Worm (Caenorhabditis elegans): Measurements from ENCODE around the gene mac-1.
"Not testable (repeated sequence)": the region's sequence is repeated elsewhere in the genome, so short reads cannot be mapped to it uniquely, and the experiment has no call there.

Gene mac-1

ce11 chrII:13310230-13310629 lies 10.5 kb downstream of the mac-1 start:
- TF ChIP-seq unc-62 (GFP tag; optimal IDR thresholded peaks at IDR 0.05 in 1 of 2) (peak in 1 of 2 experiments; percentile 51), unc-62 (tag; optimal IDR thresholded peaks at IDR 0.05) (no peak), nhr-77 (tag; optimal IDR thresholded peaks at IDR 0.05) (no peak), ctbp-1 (GFP tag; IDR thresholded peaks at IDR 0.05) (no peak), aha-1 (tag) (peak; percentile 89)

- not testable (repeated sequence) for TF ChIP-seq lin-39 (tag; optimal IDR thresholded peaks at IDR 0.05); unc-39 (tag; optimal IDR thresholded peaks at IDR 0.05); nhr-42 (GFP tag; IDR thresholded peaks at IDR 0.05)
These were observed 11.7 kb downstream of the mac-1 start, which contains the start of gene faxc-2 for ce11 chrII:13308990-13309389. Gene faxc-2, plus strand, starts transcription at chrII:13309290.

ce11 chrII:13304339-13304938 lies 16.3 kb downstream of the mac-1 start:
- peak; percentile 3 for TF ChIP-seq mep-1 (tag; optimal IDR thresholded peaks at IDR 0.05)
- 0 out of 2 replicates have a peak, but pooled peaks have one; percentile 25 for TF ChIP-seq tra-1 (GFP tag; IDR thresholded peaks at IDR 0.05)
- TF ChIP-seq zfp-2 (tag; optimal IDR thresholded peaks at IDR 0.05) = no peak
- TF ChIP-seq nhr-48 (tag; optimal IDR thresholded peaks at IDR 0.05) = no peak
- TF ChIP-seq F26F4.8 (GFP tag; conservative IDR thresholded peaks at IDR 0.05) = 0 out of 2 replicates have a peak, but pooled peaks have one; percentile 45
- TF ChIP-seq nhr-28 (tag; optimal IDR thresholded peaks at IDR 0.05) = peak; percentile 16
- TF ChIP-seq lsy-2 (tag; optimal IDR thresholded peaks at IDR 0.05) = peak in 1 of 2 experiments; percentile 43
- peak; percentile 62 for TF ChIP-seq hlh-30 (tag; optimal IDR thresholded peaks at IDR 0.05; ENCODE audit: insufficient read depth)
- no peak for TF ChIP-seq dmd-9 (GFP tag; IDR thresholded peaks at IDR 0.05)
- no peak for TF ChIP-seq daf-16 (GFP tag; optimal IDR thresholded peaks at IDR 0.05)
- peak; percentile 17 for TF ChIP-seq daf-16 (tag; optimal IDR thresholded peaks at IDR 0.05)
- no peak for TF ChIP-seq ztf-11 (tag; optimal IDR thresholded peaks at IDR 0.05)
- TF ChIP-seq mes-2 (tag; optimal IDR thresholded peaks at IDR 0.05; ENCODE audit: poor library complexity, severe bottlenecking) = peak; percentile 9
- no peak for TF ChIP-seq nhr-77 (tag; optimal IDR thresholded peaks at IDR 0.05)
- 0 out of 2 replicates have a peak, but pooled peaks have one; percentile 10 for TF ChIP-seq dmd-6 (GFP tag; IDR thresholded peaks at IDR 0.05)

- TF ChIP-seq fos-1 (tag; optimal IDR thresholded peaks at IDR 0.05) (no peak), set-16 (GFP tag; IDR thresholded peaks at IDR 0.05) (peak; percentile 71), D1046.2 (GFP tag; IDR thresholded peaks at IDR 0.05) (0 out of 2 replicates have a peak, but pooled peaks have one; percentile 14)
These were observed 20.1 kb downstream of the mac-1 start for ce11 chrII:13300590-13300989.

ce11 chrII:13299166-13299805 lies 21.4 kb downstream of the mac-1 start:
- TF ChIP-seq madf-9 (GFP tag; conservative IDR thresholded peaks at IDR 0.05) (0 out of 2 replicates have a peak, but pooled peaks have one; percentile 20), ZK546.5 (tag; optimal IDR thresholded peaks at IDR 0.05) (no peak), nhr-77 (tag; optimal IDR thresholded peaks at IDR 0.05) (peak; percentile 40), D1046.2 (GFP tag; IDR thresholded peaks at IDR 0.05) (no peak), lsy-2 (tag; optimal IDR thresholded peaks at IDR 0.05) (peak in 1 of 2 experiments; percentile 15), php-3 (GFP tag; IDR thresholded peaks at IDR 0.05) (peak; percentile 59; the same call in 1 of the 2 replicates), nhr-28 (tag; optimal IDR thresholded peaks at IDR 0.05) (peak; percentile 74), aha-1 (tag) (peak; percentile 91), hif-1 (tag; optimal IDR thresholded peaks at IDR 0.05) (peak in 1 of 2 experiments; percentile 27), dmd-6 (GFP tag; IDR thresholded peaks at IDR 0.05) (peak; percentile 95), lin-38 (GFP tag; IDR thresholded peaks at IDR 0.05) (no peak), Y75B8A.6 (GFP tag; IDR thresholded peaks at IDR 0.05) (no peak), arid-1 (GFP tag; conservative IDR thresholded peaks at IDR 0.05) (no peak), nhr-237 (tag; optimal IDR thresholded peaks at IDR 0.05) (no peak), sdz-12 (GFP tag; optimal IDR thresholded peaks at IDR 0.05) (no peak), hlh-11 (tag; optimal IDR thresholded peaks at IDR 0.05) (peak; percentile 81), mdl-1 (tag; optimal IDR thresholded peaks at IDR 0.05) (peak in 1 of 2 experiments; percentile 15), lin-1 (GFP tag; IDR thresholded peaks at IDR 0.05) (peak; percentile 45; the same call in 1 of the 2 replicates), T20F7.1 (GFP tag; optimal IDR thresholded peaks at IDR 0.05) (no peak), dve-1 (tag; optimal IDR thresholded peaks at IDR 0.05; ENCODE audit: insufficient read depth) (peak; percentile 67), tra-1 (GFP tag; IDR thresholded peaks at IDR 0.05) (peak; percentile 66; the same call in 1 of the 2 replicates), mxl-2 (GFP tag; conservative IDR thresholded peaks at IDR 0.05) (0 out of 2 replicates have a peak, but pooled peaks have one; percentile 13), hlh-30 (tag; optimal IDR thresholded peaks at IDR 0.05; ENCODE audit: insufficient read depth) (peak; percentile 69), nhr-6 (tag; optimal IDR thresholded peaks at IDR 0.05) (no peak)
